Worm (Caenorhabditis elegans) whole organism, late embryonic: Measurements from ENCODE around the gene B0507.5.

Experiments
- ceh-24 ChIP-seq: sonication (generic microtip); optimal IDR thresholded peaks from 2 replicates; lab custom pipeline; 2016; ENCODE audit warnings: mild to moderate bottlenecking, missing genetic modification characterization, missing compliant biosample characterization
- ceh-48 ChIP-seq: sonication (generic microtip); optimal IDR thresholded peaks from 2 replicates; lab custom pipeline; 2016; ENCODE audit warnings: missing genetic modification characterization, inconsistent platforms, missing compliant biosample characterization
- elt-4 ChIP-seq: sonication (generic microtip); optimal IDR thresholded peaks from 2 replicates; lab custom pipeline; 2016; ENCODE audit warnings: missing genetic modification characterization, missing compliant biosample characterization
- hlh-6 ChIP-seq: sonication (generic microtip); optimal IDR thresholded peaks from 2 replicates; lab custom pipeline; 2016; ENCODE audit warnings: missing genotype, missing genetic modification characterization, missing compliant biosample characterization
- hlh-8 ChIP-seq: sonication (generic microtip); optimal IDR thresholded peaks from 2 replicates; lab custom pipeline; 2016; ENCODE audit warnings: missing genotype, missing genetic modification characterization, missing compliant biosample characterization
- nfya-1 ChIP-seq: sonication (generic microtip); optimal IDR thresholded peaks from 2 replicates; lab custom pipeline; 2017; ENCODE audit warnings: missing genetic modification characterization, mild to moderate bottlenecking, missing compliant biosample characterization, antibody characterized with exemption, moderate library complexity
- pha-4 ChIP-seq: fragments of 150-350 bp; optimal IDR thresholded peaks from 2 replicates; lab custom pipeline; 2018; ENCODE audit warnings: missing biosample characterization, missing genetic modification reagents, missing genetic modification characterization
- pqm-1 ChIP-seq: sonication (generic microtip); optimal IDR thresholded peaks from 2 replicates; lab custom pipeline; 2016; ENCODE audit warnings: missing genetic modification characterization, missing compliant biosample characterization
- unc-86 ChIP-seq: sonication (generic microtip); optimal IDR thresholded peaks from 2 replicates; lab custom pipeline; 2016; ENCODE audit warnings: missing genetic modification characterization, missing compliant biosample characterization

- TF ChIP-seq elt-4 (no peak), ceh-48 (tag; lab: Kevin White, UChicago) (no peak), hlh-6 (tag; lab: Kevin White, UChicago) (no peak), nfya-1 (tag; lab: Kevin White, UChicago) (no peak), pha-4 (tag; lab: Kevin White, UChicago) (no peak), pqm-1 (tag; lab: Kevin White, UChicago) (no peak), hlh-8 (tag; lab: Kevin White, UChicago) (no peak), unc-86 (tag; lab: Kevin White, UChicago) (no peak), ceh-24 (tag; lab: Kevin White, UChicago) (no peak)
Measured at ce11 chrV:8762861-8763260, 9.4 kb downstream of the B0507.5 start, which contains the start of gene B0507.8.
